Worm (Caenorhabditis elegans) whole organism, midembryonic: ENCODE measurements around the gene hmit-1.3.

Experiments used
- ref-1 ChIP-seq: fragments of 200-800 bp; sonication (Bioruptor generic); conservative IDR thresholded peaks from 2 replicates; pipeline ENCODE4 v1.3.6; 2022; ENCODE audit warnings: missing genetic modification reagents, missing genetic modification characterization, missing compliant biosample characterization
- ztf-23 ChIP-seq: fragments of 200-800 bp; sonication (Bioruptor generic); IDR thresholded peaks from 2 replicates; pipeline ENCODE4 v1.3.6; 2022; ENCODE audit warnings: missing genetic modification reagents, missing genetic modification characterization, missing compliant biosample characterization

DNA sequence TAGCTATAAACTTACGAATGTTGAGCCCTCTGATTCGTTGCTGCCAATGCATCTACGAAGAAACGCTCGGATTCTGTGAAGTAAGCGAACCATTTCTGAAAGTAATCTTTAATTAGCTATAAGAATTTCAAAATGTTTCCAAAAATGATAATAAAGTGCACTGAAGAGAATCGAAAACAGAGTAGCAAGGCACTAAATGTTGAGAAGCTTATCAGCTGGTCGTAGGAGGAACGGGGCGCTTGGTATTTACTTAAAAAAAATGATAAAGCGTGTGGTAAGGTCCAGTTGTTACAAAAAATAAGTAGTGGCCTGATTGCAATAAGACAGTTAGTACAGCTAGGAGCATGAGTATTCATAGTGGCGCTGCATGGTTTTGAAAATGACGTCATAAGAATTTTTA is 26.9 kb upstream of the hmit-1.3 start, which contains the start of gene C54C6.7:
- TF ChIP-seq ztf-23 (GFP tag; lab: Robert Waterston, UW) (no peak), ref-1 (GFP tag; lab: Robert Waterston, UW) (no peak)
